Worm (Caenorhabditis elegans) whole organism, late embryonic: ENCODE results near the gene F55C12.2.
A peak's percentile ranks its signal among the peaks of the same experiment; 100 is the strongest.

ENCODE experiments used
- C08G9.2 ChIP-seq: sonication (generic microtip); optimal IDR thresholded peaks from 2 replicates; lab custom pipeline; 2016; ENCODE audit warnings: mild to moderate bottlenecking, missing genetic modification characterization, moderate library complexity, missing compliant biosample characterization
- F13H6.1 ChIP-seq: sonication (generic microtip); optimal IDR thresholded peaks from 2 replicates; lab custom pipeline; 2016; ENCODE audit warnings: missing genetic modification characterization, missing compliant biosample characterization
- K02D7.2 ChIP-seq: sonication (generic microtip); optimal IDR thresholded peaks from 2 replicates; lab custom pipeline; 2017; ENCODE audit warnings: mild to moderate bottlenecking, missing genetic modification characterization, missing compliant biosample characterization
- K09A11.1 ChIP-seq: sonication (generic microtip); optimal IDR thresholded peaks from 2 replicates; lab custom pipeline; 2017; ENCODE audit warnings: antibody characterized with exemption, mild to moderate bottlenecking, missing genetic modification characterization, missing compliant biosample characterization; ENCODE audit not compliant: insufficient read depth
- Y22D7AL.16 ChIP-seq: sonication (generic microtip); optimal IDR thresholded peaks from 2 replicates; lab custom pipeline; 2016; ENCODE audit warnings: missing genetic modification characterization, missing compliant biosample characterization
- ahr-1 ChIP-seq: sonication (generic microtip); optimal IDR thresholded peaks from 2 replicates; lab custom pipeline; 2016; ENCODE audit warnings: missing genetic modification characterization, missing compliant biosample characterization
- ceh-14 ChIP-seq: sonication (generic microtip); optimal IDR thresholded peaks from 2 replicates; lab custom pipeline; 2016; ENCODE audit warnings: missing genotype, missing genetic modification characterization, missing compliant biosample characterization
- ceh-18 ChIP-seq: sonication (generic microtip); optimal IDR thresholded peaks from 2 replicates; lab custom pipeline; 2016; ENCODE audit warnings: missing genetic modification characterization, missing compliant biosample characterization
- ceh-22 ChIP-seq: sonication (generic microtip); optimal IDR thresholded peaks from 2 replicates; lab custom pipeline; 2017; ENCODE audit warnings: missing biosample characterization, missing genetic modification characterization
- ceh-24 ChIP-seq: sonication (generic microtip); optimal IDR thresholded peaks from 2 replicates; lab custom pipeline; 2016; ENCODE audit warnings: mild to moderate bottlenecking, missing genetic modification characterization, missing compliant biosample characterization
- ceh-30 ChIP-seq: fragments of 150-350 bp; optimal IDR thresholded peaks from 2 replicates; lab custom pipeline; 2014; ENCODE audit warnings: missing biosample characterization, missing genetic modification characterization
- ceh-31 ChIP-seq: sonication (generic microtip); optimal IDR thresholded peaks from 2 replicates; lab custom pipeline; 2016; ENCODE audit warnings: missing genetic modification characterization, missing compliant biosample characterization
- ceh-34 ChIP-seq: sonication (generic microtip); optimal IDR thresholded peaks from 2 replicates; lab custom pipeline; 2016; ENCODE audit warnings: mild to moderate bottlenecking, missing genetic modification characterization, missing compliant biosample characterization
- dve-1 ChIP-seq: sonication (generic microtip); optimal IDR thresholded peaks from 2 replicates; lab custom pipeline; 2017; ENCODE audit warnings: antibody characterized with exemption, mild to moderate bottlenecking, missing genetic modification characterization, missing compliant biosample characterization
- elt-2 ChIP-seq: sonication (generic microtip); optimal IDR thresholded peaks from 2 replicates; lab custom pipeline; 2016; ENCODE audit warnings: missing genetic modification reagents, missing genetic modification characterization, missing compliant biosample characterization
- elt-4 ChIP-seq: sonication (generic microtip); optimal IDR thresholded peaks from 2 replicates; lab custom pipeline; 2016; ENCODE audit warnings: missing genetic modification characterization, missing compliant biosample characterization
- ets-4 ChIP-seq: sonication (generic microtip); optimal IDR thresholded peaks from 2 replicates; lab custom pipeline; 2016; ENCODE audit warnings: missing genetic modification characterization, missing compliant biosample characterization
- eyg-1 ChIP-seq: sonication (generic microtip); optimal IDR thresholded peaks from 2 replicates; lab custom pipeline; 2016; ENCODE audit warnings: missing genotype, missing genetic modification characterization, missing compliant biosample characterization
- fkh-10 ChIP-seq: fragments of 150-350 bp; optimal IDR thresholded peaks from 2 replicates; lab custom pipeline; 2014; ENCODE audit warnings: missing biosample characterization, missing genetic modification reagents, missing genetic modification characterization
- fkh-6 ChIP-seq: sonication (generic microtip); optimal IDR thresholded peaks from 2 replicates; lab custom pipeline; 2016; ENCODE audit warnings: missing genetic modification characterization, missing compliant biosample characterization
- hlh-15 ChIP-seq: sonication (generic microtip); optimal IDR thresholded peaks from 2 replicates; lab custom pipeline; 2016; ENCODE audit warnings: missing genetic modification characterization, missing compliant biosample characterization
- hlh-30 ChIP-seq: sonication (generic microtip); optimal IDR thresholded peaks from 2 replicates; lab custom pipeline; 2017; ENCODE audit warnings: antibody characterized with exemption, missing genetic modification characterization, missing compliant biosample characterization; ENCODE audit not compliant: insufficient read depth
- lim-6 ChIP-seq: sonication (generic microtip); optimal IDR thresholded peaks from 2 replicates; lab custom pipeline; 2016; ENCODE audit warnings: missing genetic modification characterization, missing compliant biosample characterization
- mec-3 ChIP-seq: sonication (generic microtip); optimal IDR thresholded peaks from 2 replicates; lab custom pipeline; 2016; ENCODE audit warnings: borderline replicate concordance, missing genetic modification characterization, missing compliant biosample characterization
- nfya-1 ChIP-seq: sonication (generic microtip); optimal IDR thresholded peaks from 2 replicates; lab custom pipeline; 2017; ENCODE audit warnings: missing genetic modification characterization, mild to moderate bottlenecking, missing compliant biosample characterization, antibody characterized with exemption, moderate library complexity
- nhr-11 ChIP-seq: fragments of 150-350 bp; optimal IDR thresholded peaks from 2 replicates; lab custom pipeline; 2014; ENCODE audit warnings: missing biosample characterization, missing genetic modification characterization
- nhr-232 ChIP-seq: sonication (generic microtip); optimal IDR thresholded peaks from 2 replicates; lab custom pipeline; 2016; ENCODE audit warnings: missing genetic modification characterization, missing compliant biosample characterization
- pat-9 ChIP-seq: fragments of 200-800 bp; sonication (Bioruptor generic); optimal IDR thresholded peaks from 2 replicates; lab custom pipeline; 2018; ENCODE audit warnings: mild to moderate bottlenecking, missing genetic modification characterization, moderate library complexity, missing compliant biosample characterization
- pax-1 ChIP-seq: fragments of 150-350 bp; optimal IDR thresholded peaks from 2 replicates; lab custom pipeline; 2014; ENCODE audit warnings: missing biosample characterization, missing genetic modification characterization
- pqm-1 ChIP-seq: sonication (generic microtip); optimal IDR thresholded peaks from 2 replicates; lab custom pipeline; 2016; ENCODE audit warnings: missing genetic modification characterization, missing compliant biosample characterization
- sdc-2 ChIP-seq: sonication (generic microtip); optimal IDR thresholded peaks from 2 replicates; lab custom pipeline; 2016; ENCODE audit warnings: missing genotype, missing genetic modification characterization, missing compliant biosample characterization
- sox-2 ChIP-seq: fragments of 200-800 bp; sonication (Bioruptor generic); IDR thresholded peaks from 2 replicates; pipeline ENCODE4 v1.3.6; 2022; ENCODE audit warnings: missing genetic modification reagents, missing genetic modification characterization, missing compliant biosample characterization
- syd-9 ChIP-seq: sonication (generic microtip); optimal IDR thresholded peaks from 2 replicates; lab custom pipeline; 2016; ENCODE audit warnings: mild to moderate bottlenecking, missing genetic modification characterization, moderate library complexity, missing compliant biosample characterization
- tbx-2 ChIP-seq: sonication (generic microtip); optimal IDR thresholded peaks from 2 replicates; lab custom pipeline; 2016; ENCODE audit warnings: missing genetic modification characterization, missing compliant biosample characterization
- tbx-7 ChIP-seq: sonication (generic microtip); optimal IDR thresholded peaks from 2 replicates; lab custom pipeline; 2016; ENCODE audit warnings: missing genotype, missing genetic modification characterization, missing compliant biosample characterization
- ttx-3 ChIP-seq: sonication (generic microtip); optimal IDR thresholded peaks from 2 replicates; lab custom pipeline; 2016; ENCODE audit warnings: missing genetic modification reagents, missing genetic modification characterization, missing compliant biosample characterization
- unc-3 ChIP-seq, 2 experiments: fragments of 200-800 bp in 1 of 2; sonication (Bioruptor generic) in 1 of 2; sonication (generic microtip) in 1 of 2; conservative IDR thresholded peaks in 1 of 2; optimal IDR thresholded peaks in 1 of 2; 2 replicates each; pipeline versions ENCODE4 v1.3.6 to Lab custom; 2016 to 2022; ENCODE audit warnings: missing compliant biosample characterization in 2 of 2, missing genetic modification characterization in 2 of 2, missing genetic modification reagents in 1 of 2
- unc-42 ChIP-seq: sonication (generic microtip); optimal IDR thresholded peaks from 2 replicates; lab custom pipeline; 2016; ENCODE audit warnings: missing genotype, missing genetic modification characterization, missing compliant biosample characterization
- unc-55 ChIP-seq: sonication (generic microtip); optimal IDR thresholded peaks from 2 replicates; lab custom pipeline; 2017; ENCODE audit warnings: missing biosample characterization, missing genetic modification reagents, missing genetic modification characterization
- unc-86 ChIP-seq: sonication (generic microtip); optimal IDR thresholded peaks from 2 replicates; lab custom pipeline; 2016; ENCODE audit warnings: missing genetic modification characterization, missing compliant biosample characterization

The F55C12.2 gene

DNA sequence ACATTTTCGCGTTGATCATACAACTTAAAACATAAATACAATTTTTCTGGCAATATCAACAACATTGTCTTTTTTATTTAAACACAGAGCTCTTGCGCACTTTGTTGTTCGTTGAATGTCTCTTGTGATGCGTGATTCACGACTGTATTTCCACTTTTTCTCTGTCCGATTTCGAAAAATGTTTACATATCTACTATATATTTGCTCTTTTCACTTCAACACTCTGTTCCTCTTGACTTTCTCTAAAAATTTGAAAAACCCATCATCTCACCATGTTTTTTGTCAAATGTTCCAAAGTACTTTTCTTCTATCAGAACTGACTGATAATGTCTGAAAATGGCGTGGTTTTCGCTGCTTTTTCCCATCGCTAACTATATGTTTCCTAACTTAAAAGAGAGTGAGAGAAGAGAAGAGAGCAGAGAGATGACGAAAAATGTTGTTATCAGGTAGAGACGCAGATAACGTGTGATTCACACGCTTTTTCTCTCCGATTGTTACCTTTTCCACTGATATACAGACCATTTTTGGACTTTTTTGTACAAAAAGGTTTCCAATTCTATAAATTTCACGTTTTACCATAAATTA, 35.4 kb downstream of the F55C12.2 start:
- TF ChIP-seq unc-55 (GFP tag; lab: Kevin White, UChicago) (no peak), elt-2 (peak; percentile 69)

DNA sequence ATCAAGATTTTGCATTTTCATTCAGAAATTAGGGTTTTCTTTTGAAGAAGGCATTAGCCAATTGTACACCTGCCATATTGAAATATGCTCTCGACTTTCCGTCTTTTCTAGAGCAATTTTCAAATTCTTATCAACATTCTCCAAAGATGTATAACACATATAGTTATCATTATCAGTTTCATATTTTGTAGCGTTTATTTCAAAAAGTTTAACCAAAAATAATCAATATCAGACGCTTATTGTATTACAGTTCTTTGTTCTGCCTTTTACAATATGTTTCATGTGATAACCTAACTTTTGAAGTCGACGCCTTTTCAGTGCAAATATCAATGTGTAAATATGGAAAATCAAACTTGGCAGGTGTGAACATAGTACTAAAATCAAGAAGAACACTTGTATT, 37.3 kb downstream of the F55C12.2 start:
- no peak for TF ChIP-seq lim-6 (tag; lab: Kevin White, UChicago)
- TF ChIP-seq ceh-31 (tag; lab: Kevin White, UChicago) = no peak
- TF ChIP-seq nfya-1 = no peak
- no peak for TF ChIP-seq pat-9 (tag; lab: Kevin White, UChicago)
- TF ChIP-seq fkh-10 (GFP tag; lab: Kevin White, UChicago) = no peak

DNA sequence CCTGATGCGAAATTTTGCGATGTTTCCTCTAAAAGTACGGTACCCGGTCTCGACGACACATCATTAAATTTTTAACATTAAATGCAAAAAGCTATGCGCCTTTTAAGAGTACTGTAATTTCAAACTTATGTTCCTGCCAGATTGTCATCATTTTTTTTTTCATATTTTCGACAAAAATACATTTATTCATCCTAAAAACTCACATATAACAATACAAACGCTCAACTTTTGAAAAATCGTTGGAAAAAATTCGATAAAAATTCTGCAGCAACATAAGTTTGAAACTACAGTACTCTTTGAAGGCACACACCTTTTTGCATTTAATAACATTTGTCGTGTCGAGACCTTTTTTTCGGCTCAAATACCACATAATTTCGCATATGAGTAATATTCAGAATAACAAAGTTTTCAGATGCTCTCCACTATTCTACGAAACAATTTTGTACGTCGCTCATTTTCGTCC, 40.4 kb downstream of the F55C12.2 start, which contains the start of gene frh-1:
frh-1 (plus strand) TSS at position 413 of the 463 bp plus-strand sequence.
- no peak for TF ChIP-seq pax-1 (tag; lab: Kevin White, UChicago)
- no peak for TF ChIP-seq pqm-1 (tag; lab: Kevin White, UChicago)
- no peak for TF ChIP-seq C08G9.2 (tag; lab: Kevin White, UChicago)
- no peak for TF ChIP-seq ceh-24 (tag; lab: Kevin White, UChicago)
- TF ChIP-seq nhr-11 (tag; lab: Kevin White, UChicago) = no peak

DNA sequence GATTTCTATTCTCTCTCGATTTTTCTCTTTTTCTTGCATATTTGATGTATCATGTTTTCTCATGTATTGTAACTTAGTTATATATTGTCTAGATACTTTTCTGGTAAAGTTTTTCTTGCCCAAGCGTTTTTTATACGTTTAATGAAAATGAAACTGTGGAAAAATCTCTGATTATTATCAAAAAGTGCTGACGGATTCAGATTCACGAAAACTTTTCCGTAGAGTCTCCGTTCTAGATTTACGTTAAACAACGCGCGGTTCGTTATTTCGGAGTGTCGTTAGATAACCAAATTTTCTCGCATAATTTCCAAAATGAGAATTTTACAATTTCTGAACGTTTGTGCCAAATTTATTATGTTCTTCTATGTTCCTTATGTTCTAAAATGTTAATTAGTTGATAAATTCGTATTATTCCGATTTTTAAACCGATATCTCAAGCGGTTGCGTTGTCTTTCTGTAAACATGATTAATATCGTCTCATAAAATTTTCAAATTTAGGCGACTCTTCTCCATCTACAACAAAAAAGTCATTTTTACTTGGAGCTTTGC, 41.6 kb downstream of the F55C12.2 start, which contains the start of gene ptp-2:
ptp-2 (plus strand) TSS at position 499 of the 549 bp plus-strand sequence.
- TF ChIP-seq syd-9 (tag; lab: Kevin White, UChicago) (no peak), nhr-232 (tag; lab: Kevin White, UChicago) (no peak), elt-4 (tag; lab: Kevin White, UChicago) (no peak), hlh-30 (peak; percentile 41), ceh-14 (tag; lab: Kevin White, UChicago) (no peak), sox-2 (no peak), dve-1 (tag; lab: Kevin White, UChicago) (no peak), unc-42 (tag; lab: Kevin White, UChicago) (peak; percentile 81), ceh-30 (tag; lab: Kevin White, UChicago) (no peak), sdc-2 (tag; lab: Kevin White, UChicago) (no peak), F13H6.1 (tag; lab: Kevin White, UChicago) (no peak), pax-1 (tag; lab: Kevin White, UChicago) (no peak), tbx-2 (no peak), ceh-22 (tag; lab: Kevin White, UChicago) (no peak), ets-4 (tag; lab: Kevin White, UChicago) (peak; percentile 27), ahr-1 (tag; lab: Kevin White, UChicago) (no peak), fkh-10 (GFP tag; lab: Kevin White, UChicago) (no peak), ttx-3 (tag; lab: Kevin White, UChicago) (no peak), unc-86 (no peak), fkh-6 (no peak), eyg-1 (tag; lab: Kevin White, UChicago) (no peak), mec-3 (no peak), elt-2 (peak; percentile 21), K02D7.2 (no peak), ceh-18 (no peak), pqm-1 (tag; lab: Kevin White, UChicago) (no peak), ceh-34 (tag; lab: Kevin White, UChicago) (no peak), hlh-15 (tag; lab: Kevin White, UChicago) (no peak), Y22D7AL.16 (tag; lab: Kevin White, UChicago) (no peak), nfya-1 (no peak), ceh-31 (tag; lab: Kevin White, UChicago) (peak; percentile 36), K09A11.1 (no peak), tbx-7 (no peak), unc-3 (GFP tag; conservative IDR thresholded peaks at IDR 0.05; lab: Robert Waterston, UW) (0 out of 2 replicates have a peak, but pooled peaks have one; percentile 8), unc-3 (tag; optimal IDR thresholded peaks at IDR 0.05; lab: Kevin White, UChicago) (no peak)
